Fruit fly (Drosophila melanogaster) whole organism, prepupa: Measurements from ENCODE around the gene CG6726.

ENCODE experiments used
- Blimp-1 ChIP-seq: fragments of 200-800 bp; sonication (Bioruptor generic); optimal IDR thresholded peaks from 3 replicates; lab custom pipeline; 2017; ENCODE audit warnings: missing biosample characterization, missing genetic modification characterization, mild to moderate bottlenecking, moderate library complexity, missing genetic modification reagents
- CG10631 ChIP-seq: fragments of 200-800 bp; sonication (Bioruptor generic); optimal IDR thresholded peaks from 2 replicates; lab custom pipeline; 2016; ENCODE audit warnings: missing biosample characterization, missing genetic modification characterization
- CG10669 ChIP-seq: fragments of 200-800 bp; sonication (Bioruptor generic); optimal IDR thresholded peaks from 3 replicates; lab custom pipeline; 2018; ENCODE audit warnings: missing biosample characterization, mild to moderate bottlenecking, missing genetic modification characterization, moderate library complexity
- CG11294 ChIP-seq: fragments of 200-800 bp; sonication (Bioruptor generic); IDR thresholded peaks from 2 replicates; pipeline ENCODE4 v1.3.6; 2022; ENCODE audit warnings: missing biosample characterization, missing genetic modification characterization
- CG11762 ChIP-seq: fragments of 200-800 bp; sonication (Bioruptor generic); optimal IDR thresholded peaks from 3 replicates; lab custom pipeline; 2016; ENCODE audit warnings: missing biosample characterization, missing genetic modification characterization; ENCODE audit not compliant: insufficient read depth
- CG11902 ChIP-seq: fragments of 200-800 bp; sonication (Bioruptor generic); optimal IDR thresholded peaks from 3 replicates; lab custom pipeline; 2016; ENCODE audit warnings: missing biosample characterization, missing genetic modification characterization
- CG15336 ChIP-seq: fragments of 200-800 bp; sonication (Bioruptor generic); IDR thresholded peaks from 2 replicates; pipeline ENCODE4 v1.3.6; 2022; ENCODE audit warnings: missing biosample characterization, missing genetic modification characterization
- CG1621 ChIP-seq: fragments of 200-800 bp; sonication (Bioruptor generic); optimal IDR thresholded peaks from 3 replicates; lab custom pipeline; 2018; ENCODE audit warnings: missing biosample characterization, mild to moderate bottlenecking, missing genetic modification characterization
- CG3032 ChIP-seq: fragments of 200-800 bp; optimal IDR thresholded peaks from 2 replicates; lab custom pipeline; 2019; ENCODE audit warnings: missing biosample characterization, mild to moderate bottlenecking, missing genetic modification characterization, moderate library complexity
- CG32006 ChIP-seq: fragments of 200-800 bp; sonication (Bioruptor generic); optimal IDR thresholded peaks from 3 replicates; lab custom pipeline; 2017; ENCODE audit warnings: missing biosample characterization, mild to moderate bottlenecking, missing genetic modification characterization
- CG34406 ChIP-seq: fragments of 200-800 bp; sonication (Bioruptor generic); optimal IDR thresholded peaks from 3 replicates; lab custom pipeline; 2016; ENCODE audit warnings: missing biosample characterization, missing genetic modification characterization
- CG3919 ChIP-seq: fragments of 200-800 bp; sonication (Bioruptor generic); optimal IDR thresholded peaks from 3 replicates; lab custom pipeline; 2016; ENCODE audit warnings: missing biosample characterization, missing genetic modification characterization
- CG4318 ChIP-seq: fragments of 200-800 bp; sonication (Bioruptor generic); optimal IDR thresholded peaks from 3 replicates; lab custom pipeline; 2017; ENCODE audit warnings: missing biosample characterization, mild to moderate bottlenecking, missing genetic modification characterization
- CG6276 ChIP-seq: fragments of 200-800 bp; sonication (Bioruptor generic); optimal IDR thresholded peaks from 2 replicates; lab custom pipeline; 2017; ENCODE audit warnings: missing biosample characterization, mild to moderate bottlenecking, missing genetic modification characterization
- CG6792 ChIP-seq: fragments of 200-800 bp; sonication (Bioruptor generic); optimal IDR thresholded peaks from 3 replicates; lab custom pipeline; 2016; ENCODE audit warnings: missing biosample characterization, missing genetic modification characterization
- CG6854 ChIP-seq: fragments of 200-800 bp; sonication (Bioruptor generic); optimal IDR thresholded peaks from 2 replicates; lab custom pipeline; 2017; ENCODE audit warnings: missing biosample characterization, mild to moderate bottlenecking, missing genetic modification characterization
- CG7368 ChIP-seq: fragments of 200-800 bp; sonication (Bioruptor generic); optimal IDR thresholded peaks from 3 replicates; lab custom pipeline; 2016; ENCODE audit warnings: missing biosample characterization, missing genetic modification characterization
- CG8632 ChIP-seq: fragments of 200-800 bp; sonication (Bioruptor generic); optimal IDR thresholded peaks from 3 replicates; lab custom pipeline; 2016; ENCODE audit warnings: missing biosample characterization, missing genetic modification characterization
- CG9139 ChIP-seq: fragments of 200-800 bp; sonication (Bioruptor generic); optimal IDR thresholded peaks from 3 replicates; lab custom pipeline; 2017; ENCODE audit warnings: missing biosample characterization, mild to moderate bottlenecking, missing genetic modification characterization
- Eip75B ChIP-seq: fragments of 200-800 bp; sonication (Bioruptor generic); optimal IDR thresholded peaks from 3 replicates; lab custom pipeline; 2016; ENCODE audit warnings: missing biosample characterization, missing genetic modification characterization
- Eip78C ChIP-seq: fragments of 200-800 bp; sonication (Bioruptor generic); peaks from one replicate; lab custom pipeline; 2016; ENCODE audit warnings: missing biosample characterization, missing genetic modification characterization
- Eip93F ChIP-seq: fragments of 200-800 bp; sonication (Bioruptor generic); optimal IDR thresholded peaks from 2 replicates; lab custom pipeline; 2016; ENCODE audit warnings: missing biosample characterization, mild to moderate bottlenecking, missing genetic modification characterization
- Ets21C ChIP-seq: fragments of 200-800 bp; sonication (Bioruptor generic); optimal IDR thresholded peaks from 3 replicates; lab custom pipeline; 2016; ENCODE audit warnings: missing biosample characterization, missing genetic modification characterization
- Ets96B ChIP-seq: fragments of 200-800 bp; optimal IDR thresholded peaks from 2 replicates; lab custom pipeline; 2019; ENCODE audit warnings: missing biosample characterization, mild to moderate bottlenecking, missing genetic modification characterization, moderate library complexity
- Gug ChIP-seq: fragments of 200-800 bp; sonication (Bioruptor generic); IDR thresholded peaks from 2 replicates; pipeline ENCODE4 v1.3.6; 2022; ENCODE audit warnings: missing biosample characterization, missing genetic modification characterization
- Hr39 ChIP-seq: fragments of 200-800 bp; sonication (Bioruptor generic); optimal IDR thresholded peaks from 2 replicates; lab custom pipeline; 2016; ENCODE audit warnings: missing biosample characterization, missing genetic modification characterization
- Hr4 ChIP-seq: fragments of 200-800 bp; sonication (Bioruptor generic); optimal IDR thresholded peaks from 3 replicates; lab custom pipeline; 2016; ENCODE audit warnings: missing biosample characterization, missing genetic modification characterization
- Smox ChIP-seq: fragments of 200-800 bp; sonication (Bioruptor generic); optimal IDR thresholded peaks from 3 replicates; lab custom pipeline; 2016; ENCODE audit warnings: missing biosample characterization, missing genetic modification characterization
- Sox102F ChIP-seq: fragments of 200-800 bp; sonication (Bioruptor generic); optimal IDR thresholded peaks from 2 replicates; lab custom pipeline; 2016; ENCODE audit warnings: missing biosample characterization, mild to moderate bottlenecking, missing genetic modification characterization
- Sox14 ChIP-seq: fragments of 200-800 bp; sonication (Bioruptor generic); optimal IDR thresholded peaks from 3 replicates; lab custom pipeline; 2016; ENCODE audit warnings: missing biosample characterization, missing genetic modification characterization
- Sox15 ChIP-seq: fragments of 200-800 bp; sonication (Bioruptor generic); optimal IDR thresholded peaks from 3 replicates; lab custom pipeline; 2016; ENCODE audit warnings: missing biosample characterization, missing genetic modification characterization
- achi ChIP-seq: fragments of 200-800 bp; sonication (Bioruptor generic); optimal IDR thresholded peaks from 3 replicates; lab custom pipeline; 2016; ENCODE audit warnings: missing biosample characterization, missing genetic modification characterization
- dac ChIP-seq: fragments of 200-800 bp; sonication (Bioruptor generic); optimal IDR thresholded peaks from 2 replicates; lab custom pipeline; 2017; ENCODE audit warnings: missing biosample characterization, mild to moderate bottlenecking, missing genetic modification characterization
- dsx ChIP-seq: fragments of 200-800 bp; optimal IDR thresholded peaks from 3 replicates; lab custom pipeline; 2019; ENCODE audit warnings: missing biosample characterization, mild to moderate bottlenecking, missing genetic modification characterization, moderate library complexity; ENCODE audit not compliant: poor library complexity, severe bottlenecking
- esn ChIP-seq: fragments of 200-800 bp; sonication (Bioruptor generic); optimal IDR thresholded peaks from 2 replicates; lab custom pipeline; 2016; ENCODE audit warnings: missing biosample characterization, mild to moderate bottlenecking, missing genetic modification characterization, moderate library complexity
- fkh ChIP-seq: fragments of 200-800 bp; sonication (Bioruptor generic); optimal IDR thresholded peaks from 3 replicates; lab custom pipeline; 2017; ENCODE audit warnings: missing biosample characterization, mild to moderate bottlenecking, missing genetic modification characterization, moderate library complexity
- pdm3 ChIP-seq: fragments of 200-800 bp; sonication (Bioruptor generic); optimal IDR thresholded peaks from 3 replicates; lab custom pipeline; 2016; ENCODE audit warnings: missing biosample characterization, missing genetic modification characterization
- salr ChIP-seq, 2 experiments: fragments of 200-800 bp; sonication (Bioruptor generic); optimal IDR thresholded peaks; 3 replicates each; lab custom pipeline; 2016 to 2018; ENCODE audit warnings: missing biosample characterization in 2 of 2, missing genetic modification characterization in 2 of 2, mild to moderate bottlenecking in 1 of 2
- spab ChIP-seq: fragments of 200-800 bp; sonication (Bioruptor generic); optimal IDR thresholded peaks from 2 replicates; lab custom pipeline; 2017; ENCODE audit warnings: missing biosample characterization, mild to moderate bottlenecking, missing genetic modification characterization, missing genetic modification reagents
- ss ChIP-seq, 2 experiments: fragments of 200-800 bp; sonication (Bioruptor generic); optimal IDR thresholded peaks; 2 replicates in 1 of 2; 3 replicates in 1 of 2; lab custom pipeline; 2017 to 2018; ENCODE audit warnings: mild to moderate bottlenecking in 2 of 2, missing biosample characterization in 2 of 2, missing genetic modification characterization in 2 of 2, moderate library complexity in 1 of 2
- svp ChIP-seq: fragments of 200-800 bp; sonication (Bioruptor generic); peaks from one replicate; lab custom pipeline; 2016; ENCODE audit warnings: missing biosample characterization, missing genetic modification characterization
- vri ChIP-seq: fragments of 200-800 bp; sonication (Bioruptor generic); optimal IDR thresholded peaks from 3 replicates; lab custom pipeline; 2016; ENCODE audit warnings: missing biosample characterization, mild to moderate bottlenecking, missing genetic modification characterization

The CG6726 gene

DNA sequence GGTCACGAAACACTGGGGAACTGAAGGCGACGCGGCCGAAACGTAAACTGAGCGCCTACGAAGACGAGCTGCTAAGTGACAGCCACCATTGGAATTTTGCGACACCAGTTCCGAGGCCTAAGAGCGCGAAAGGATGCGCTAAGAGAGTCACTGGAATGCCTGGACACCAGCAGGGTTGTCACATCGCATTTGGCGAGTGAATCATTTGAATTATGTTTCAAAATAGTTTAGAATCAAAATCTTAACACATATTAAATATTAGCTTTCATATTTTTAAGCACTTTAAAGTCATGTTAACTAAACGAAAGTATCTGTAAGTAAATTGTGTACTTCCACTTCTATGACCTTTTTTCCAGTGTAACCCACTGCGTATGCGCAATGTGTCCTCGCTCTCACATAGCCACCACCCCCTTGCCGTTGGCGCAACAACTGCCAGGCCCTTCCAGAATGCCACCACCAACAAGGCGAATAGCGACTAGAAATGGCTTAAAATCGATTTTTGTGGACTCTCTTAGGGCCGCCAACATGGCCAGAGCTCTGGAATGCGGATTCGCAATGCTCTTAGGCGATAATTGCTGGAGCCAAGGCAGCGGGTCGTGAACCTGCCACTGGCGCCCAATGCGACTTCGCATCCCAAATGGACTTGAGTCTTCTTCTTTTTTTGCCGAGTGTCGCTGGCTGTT, 21.3 kb downstream of the CG6726 start, which contains the start of gene Cow (continued):
- TF ChIP-seq CG15336 (GFP tag; lab: Robert Waterston, UW) (peak; percentile 36; the same call in 1 of the 2 replicates), svp (GFP tag; lab: Kevin White, UChicago) (peak; percentile 70), esn (GFP tag; lab: Kevin White, UChicago) (no peak), CG11294 (peak; percentile 48; the same call in 1 of the 2 replicates), CG10669 (GFP tag; lab: Kevin White, UChicago) (peak; percentile 48), CG3032 (peak; percentile 46), CG6792 (GFP tag; lab: Kevin White, UChicago) (peak; percentile 40), salr (GFP tag; optimal IDR thresholded peaks at IDR 0.05; lab: Kevin White, UChicago) (peak in 1 of 2 experiments; percentile 2), CG34406 (GFP tag; lab: Kevin White, UChicago) (no peak), Eip93F (GFP tag; lab: Kevin White, UChicago) (no peak), CG6854 (GFP tag; lab: Kevin White, UChicago) (no peak), dac (GFP tag; lab: Kevin White, UChicago) (peak; percentile 9), CG32006 (GFP tag; lab: Kevin White, UChicago) (peak; percentile 56), achi (GFP tag; lab: Kevin White, UChicago) (peak; percentile 43), Gug (GFP tag; lab: Robert Waterston, UW) (peak; percentile 59), Ets96B (tag; lab: Kevin White, UChicago) (peak; percentile 29), CG11902 (GFP tag; lab: Kevin White, UChicago) (no peak), Eip75B (peak; percentile 46), CG11762 (GFP tag; lab: Kevin White, UChicago) (peak; percentile 2), Sox14 (GFP tag; lab: Kevin White, UChicago) (peak; percentile 12), Hr39 (GFP tag; lab: Kevin White, UChicago) (peak; percentile 15), CG10631 (GFP tag; lab: Kevin White, UChicago) (peak; percentile 31), ss (GFP tag; optimal IDR thresholded peaks at IDR 0.05; lab: Kevin White, UChicago) (peak; percentile 2 to 3), CG6276 (peak; percentile 13), spab (GFP tag; lab: Kevin White, UChicago) (peak; percentile 31), CG3919 (peak; percentile 35), pdm3 (GFP tag; lab: Kevin White, UChicago) (peak; percentile 45), fkh (GFP tag; lab: Kevin White, UChicago) (no peak)

- TF ChIP-seq spab (GFP tag; lab: Kevin White, UChicago) (no peak), CG11294 (no peak; the same call in 1 of the 2 replicates), CG11762 (GFP tag; lab: Kevin White, UChicago) (peak; percentile 7), Sox15 (GFP tag; lab: Kevin White, UChicago) (peak; percentile 33), Eip93F (GFP tag; lab: Kevin White, UChicago) (no peak), CG6276 (no peak), Smox (no peak), Ets96B (tag; lab: Kevin White, UChicago) (peak; percentile 15), Hr4 (no peak), Sox14 (GFP tag; lab: Kevin White, UChicago) (peak; percentile 87), CG15336 (GFP tag; lab: Robert Waterston, UW) (no peak; the same call in 1 of the 2 replicates), Sox102F (peak; percentile 12), achi (GFP tag; lab: Kevin White, UChicago) (peak; percentile 28), CG8632 (GFP tag; lab: Kevin White, UChicago) (no peak), pdm3 (GFP tag; lab: Kevin White, UChicago) (no peak), CG4318 (GFP tag; lab: Kevin White, UChicago) (no peak), Hr39 (GFP tag; lab: Kevin White, UChicago) (peak; percentile 61), CG9139 (GFP tag; lab: Kevin White, UChicago) (no peak), salr (GFP tag; optimal IDR thresholded peaks at IDR 0.05; lab: Kevin White, UChicago) (peak in 1 of 2 experiments; percentile 24), fkh (GFP tag; lab: Kevin White, UChicago) (peak; percentile 39), Eip75B (peak; percentile 35), CG1621 (no peak), esn (GFP tag; lab: Kevin White, UChicago) (peak; percentile 42), ss (GFP tag; optimal IDR thresholded peaks at IDR 0.05; lab: Kevin White, UChicago) (peak in 1 of 2 experiments; percentile 20), Eip78C (GFP tag; lab: Kevin White, UChicago) (peak; percentile 66), CG11902 (GFP tag; lab: Kevin White, UChicago) (peak; percentile 45), vri (GFP tag; lab: Kevin White, UChicago) (peak; percentile 32), Ets21C (GFP tag; lab: Kevin White, UChicago) (no peak), dsx (GFP tag; lab: Kevin White, UChicago) (no peak), CG7368 (peak; percentile 38), CG6854 (GFP tag; lab: Kevin White, UChicago) (peak; percentile 42), CG34406 (GFP tag; lab: Kevin White, UChicago) (peak; percentile 19), CG10669 (GFP tag; lab: Kevin White, UChicago) (no peak), CG6792 (GFP tag; lab: Kevin White, UChicago) (peak; percentile 13), Blimp-1 (GFP tag; lab: Kevin White, UChicago) (no peak)
These were observed 26.4 kb downstream of the CG6726 start, which contains the start of the genes Rassf and CenB1A for dm6 chr3R:23117683-23118470. TSS of gene Rassf (minus strand) at chr3R:23117931. TSS of gene CenB1A (plus strand) at chr3R:23118400.
